Worm (Caenorhabditis elegans) whole organism, L3 larva: Measurements from ENCODE around the gene stdh-2.

ENCODE experiments used
- aly-2 ChIP-seq: fragments of 150-350 bp; optimal IDR thresholded peaks from 2 replicates; lab custom pipeline; 2014; ENCODE audit warnings: missing biosample characterization, missing genetic modification characterization
- egl-27 ChIP-seq: sonication (generic microtip); optimal IDR thresholded peaks from 4 replicates; lab custom pipeline; 2017; ENCODE audit warnings: missing biosample characterization, missing genetic modification reagents, missing genetic modification characterization
- elt-2 ChIP-seq: sonication (generic microtip); optimal IDR thresholded peaks from 2 replicates; lab custom pipeline; 2016; ENCODE audit warnings: missing genetic modification reagents, mild to moderate bottlenecking, missing genetic modification characterization, missing compliant biosample characterization
- fkh-10 ChIP-seq: sonication (generic microtip); optimal IDR thresholded peaks from 2 replicates; lab custom pipeline; 2017; ENCODE audit warnings: missing biosample characterization, missing genetic modification reagents, missing genetic modification characterization
- nhr-11 ChIP-seq: fragments of 150-350 bp; optimal IDR thresholded peaks from 2 replicates; lab custom pipeline; 2014; ENCODE audit warnings: missing biosample characterization, missing genetic modification characterization
- nhr-12 ChIP-seq: fragments of 150-350 bp; optimal IDR thresholded peaks from 2 replicates; lab custom pipeline; 2014; ENCODE audit warnings: missing biosample characterization, missing genetic modification characterization
- unc-39 ChIP-seq: sonication (generic microtip); optimal IDR thresholded peaks from 4 replicates; lab custom pipeline; 2017; ENCODE audit warnings: missing biosample characterization, missing genetic modification characterization
- unc-62 ChIP-seq: fragments of 150-350 bp; sonication (generic microtip); optimal IDR thresholded peaks from 4 replicates; lab custom pipeline; 2014; ENCODE audit warnings: missing biosample characterization, missing genetic modification reagents, missing genetic modification characterization

DNA sequence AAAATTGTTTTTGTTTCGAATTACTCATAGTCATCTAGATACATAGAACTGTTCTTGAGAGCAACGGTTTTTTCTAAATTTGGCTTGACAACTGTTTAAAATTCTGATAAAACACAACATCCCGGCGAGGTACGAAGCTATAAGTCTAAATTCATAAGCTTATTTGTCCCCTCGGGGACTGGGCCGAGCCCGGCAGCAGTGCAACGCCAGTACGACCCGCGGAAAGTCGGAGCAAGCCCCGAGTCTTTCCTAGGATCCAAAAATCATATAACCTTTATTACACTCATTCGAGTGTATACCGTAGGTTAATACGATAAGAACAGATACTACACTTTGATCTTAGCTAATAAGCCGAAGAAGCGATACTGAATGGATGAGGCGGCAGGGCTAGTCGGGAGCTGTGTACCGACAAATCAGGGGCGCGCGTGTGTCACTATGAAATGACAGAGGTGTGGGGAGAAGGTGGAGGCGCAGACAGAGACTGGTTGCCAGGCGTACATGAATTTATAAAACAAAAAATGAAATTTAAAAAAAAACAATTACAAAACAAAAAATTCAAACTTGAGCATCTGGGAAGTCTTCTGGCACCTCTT, 1.5 kb downstream of the stdh-2 start:
- TF ChIP-seq unc-39 (tag; lab: Kevin White, UChicago): no peak
- no peak for TF ChIP-seq aly-2
- no peak for TF ChIP-seq nhr-12 (tag; lab: Kevin White, UChicago)
- no peak for TF ChIP-seq egl-27 (tag; lab: Kevin White, UChicago)
- TF ChIP-seq unc-62: no peak
- TF ChIP-seq fkh-10 (GFP tag; lab: Kevin White, UChicago): no peak
- no peak for TF ChIP-seq nhr-11
- TF ChIP-seq elt-2 (tag; lab: Kevin White, UChicago): no peak
